Worm (Caenorhabditis elegans) whole organism, L4 larva: ENCODE data around the gene R13H4.7.
A peak's percentile ranks its signal among the peaks of the same experiment; 100 is the strongest.
"Not testable (repeated sequence)": the region's sequence is repeated elsewhere in the genome, so short reads cannot be mapped to it uniquely, and the experiment has no call there.

Experiments used
- F10B5.3 ChIP-seq: sonication (generic microtip); optimal IDR thresholded peaks from 2 replicates; lab custom pipeline; 2016; ENCODE audit warnings: mild to moderate bottlenecking, missing genetic modification characterization, missing compliant biosample characterization
- R02D3.7 ChIP-seq: fragments of 150-350 bp; sonication (generic microtip); optimal IDR thresholded peaks from 3 replicates; lab custom pipeline; 2014; ENCODE audit warnings: missing biosample characterization, missing genetic modification characterization
- T26A8.4 ChIP-seq: fragments of 200-800 bp; sonication (Bioruptor generic); IDR thresholded peaks from 2 replicates; pipeline ENCODE4 v1.3.6; 2022; ENCODE audit warnings: missing genetic modification characterization, missing compliant biosample characterization
- ZK546.5 ChIP-seq, 2 experiments: sonication (generic microtip); optimal IDR thresholded peaks; 2 replicates each; lab custom pipeline; 2017; ENCODE audit warnings: missing biosample characterization in 2 of 2, missing genetic modification characterization in 2 of 2
- aha-1 ChIP-seq: fragments of 150-350 bp; peaks from one replicate; lab custom pipeline; 2014; ENCODE audit warnings: missing biosample characterization, missing genetic modification characterization
- aly-2 ChIP-seq: sonication (generic microtip); optimal IDR thresholded peaks from 2 replicates; lab custom pipeline; 2018; ENCODE audit warnings: missing biosample characterization, missing genetic modification characterization
- ama-1 ChIP-seq: fragments of 150-350 bp; optimal IDR thresholded peaks from 2 replicates; lab custom pipeline; 2014; ENCODE audit warnings: inconsistent platforms, mixed read lengths
- arid-1 ChIP-seq: fragments of 200-800 bp; sonication (Bioruptor generic); conservative IDR thresholded peaks from 2 replicates; pipeline ENCODE4 v1.3.6; 2022; ENCODE audit warnings: missing genetic modification reagents, missing genetic modification characterization, missing compliant biosample characterization
- attf-4 ChIP-seq: sonication (generic microtip); optimal IDR thresholded peaks from 3 replicates; lab custom pipeline; 2017; ENCODE audit warnings: missing biosample characterization, missing genetic modification characterization
- ceh-82 ChIP-seq: sonication (generic microtip); optimal IDR thresholded peaks from 2 replicates; lab custom pipeline; 2017; ENCODE audit warnings: missing biosample characterization, missing genetic modification characterization
- ces-1 ChIP-seq: fragments of 150-350 bp; sonication (generic microtip); optimal IDR thresholded peaks from 4 replicates; lab custom pipeline; 2014; ENCODE audit warnings: missing biosample characterization, missing genetic modification reagents, missing genetic modification characterization
- ctbp-1 ChIP-seq: fragments of 200-800 bp; sonication (Bioruptor generic); IDR thresholded peaks from 2 replicates; pipeline ENCODE4 v1.3.6; 2022; ENCODE audit warnings: missing genetic modification reagents, missing genetic modification characterization, missing compliant biosample characterization
- daf-16 ChIP-seq, 3 experiments: sonication (generic microtip); optimal IDR thresholded peaks; 2 replicates each; lab custom pipeline; 2016 to 2017; ENCODE audit warnings: missing genetic modification characterization in 3 of 3, missing genetic modification reagents in 3 of 3, mild to moderate bottlenecking in 2 of 3, missing compliant biosample characterization in 2 of 3, missing biosample characterization in 1 of 3, moderate library complexity in 1 of 3
- dmd-6 ChIP-seq: fragments of 200-800 bp; sonication (Bioruptor generic); IDR thresholded peaks from 2 replicates; pipeline ENCODE4 v1.3.6; 2022; ENCODE audit warnings: missing genetic modification reagents, missing genetic modification characterization, missing compliant biosample characterization
- dmd-8 ChIP-seq: fragments of 200-800 bp; sonication (Bioruptor generic); IDR thresholded peaks from 2 replicates; pipeline ENCODE4 v1.3.6; 2022; ENCODE audit warnings: missing genetic modification characterization, missing compliant biosample characterization
- dpl-1 ChIP-seq: fragments of 150-350 bp; optimal IDR thresholded peaks from 2 replicates; lab custom pipeline; 2014; ENCODE audit warnings: missing biosample characterization, missing genetic modification reagents, missing genetic modification characterization
- duxl-1 ChIP-seq: sonication (generic microtip); optimal IDR thresholded peaks from 2 replicates; lab custom pipeline; 2016; ENCODE audit warnings: mild to moderate bottlenecking, missing genetic modification characterization, moderate library complexity, missing compliant biosample characterization; ENCODE audit not compliant: poor library complexity
- dve-1 ChIP-seq: sonication (generic microtip); optimal IDR thresholded peaks from 2 replicates; lab custom pipeline; 2017; ENCODE audit warnings: antibody characterized with exemption, mild to moderate bottlenecking, missing genetic modification characterization, missing compliant biosample characterization; ENCODE audit not compliant: insufficient read depth
- egl-43 ChIP-seq: fragments of 200-800 bp; sonication (Bioruptor generic); IDR thresholded peaks from 2 replicates; pipeline ENCODE4 v1.3.6; 2022; ENCODE audit warnings: missing genetic modification reagents, missing genetic modification characterization, missing compliant biosample characterization
- hif-1 ChIP-seq, 2 experiments: sonication (generic microtip); optimal IDR thresholded peaks; 2 replicates each; lab custom pipeline; 2016 to 2017; ENCODE audit warnings: missing compliant biosample characterization in 2 of 2, missing genetic modification characterization in 2 of 2, missing genetic modification reagents in 2 of 2, missing genotype in 2 of 2, mild to moderate bottlenecking in 1 of 2
- jun-1 ChIP-seq: fragments of 150-350 bp; optimal IDR thresholded peaks from 2 replicates; lab custom pipeline; 2014; ENCODE audit warnings: missing biosample characterization, missing genetic modification reagents, missing genetic modification characterization
- lin-1 ChIP-seq: fragments of 200-800 bp; sonication (Bioruptor generic); IDR thresholded peaks from 2 replicates; pipeline ENCODE4 v1.3.6; 2022; ENCODE audit warnings: missing genetic modification reagents, missing genetic modification characterization, missing compliant biosample characterization
- lin-38 ChIP-seq: fragments of 200-800 bp; sonication (Bioruptor generic); IDR thresholded peaks from 2 replicates; pipeline ENCODE4 v1.3.6; 2022; ENCODE audit warnings: missing genetic modification reagents, missing genetic modification characterization, missing compliant biosample characterization
- lsy-2 ChIP-seq, 2 experiments: fragments of 150-350 bp in 1 of 2; sonication (generic microtip) in 1 of 2; optimal IDR thresholded peaks; 2 replicates each; lab custom pipeline; 2014 to 2017; ENCODE audit warnings: missing biosample characterization in 2 of 2, missing genetic modification characterization in 2 of 2
- madf-5 ChIP-seq, 2 experiments: fragments of 200-800 bp; sonication (Bioruptor generic); IDR thresholded peaks; 2 replicates each; pipeline ENCODE4 v1.3.6; 2022; ENCODE audit warnings: missing compliant biosample characterization in 2 of 2, missing genetic modification characterization in 2 of 2
- mxl-2 ChIP-seq: fragments of 200-800 bp; sonication (Bioruptor generic); conservative IDR thresholded peaks from 2 replicates; pipeline ENCODE4 v1.3.6; 2022; ENCODE audit warnings: missing genetic modification reagents, missing genetic modification characterization, missing compliant biosample characterization
- nhr-10 ChIP-seq: fragments of 150-350 bp; optimal IDR thresholded peaks from 2 replicates; lab custom pipeline; 2014; ENCODE audit warnings: missing biosample characterization, missing genetic modification characterization
- nhr-102 ChIP-seq: sonication (generic microtip); optimal IDR thresholded peaks from 2 replicates; lab custom pipeline; 2016; ENCODE audit warnings: mild to moderate bottlenecking, missing genetic modification characterization, moderate library complexity, missing compliant biosample characterization
- nhr-25 ChIP-seq: sonication (generic microtip); optimal IDR thresholded peaks from 2 replicates; lab custom pipeline; 2017; ENCODE audit warnings: missing genetic modification characterization, mild to moderate bottlenecking, missing compliant biosample characterization, antibody characterized with exemption, moderate library complexity, borderline replicate concordance; ENCODE audit not compliant: insufficient read depth
- nhr-28 ChIP-seq: fragments of 150-350 bp; optimal IDR thresholded peaks from 2 replicates; lab custom pipeline; 2014; ENCODE audit warnings: missing biosample characterization, missing genetic modification characterization
- nhr-6 ChIP-seq: fragments of 150-350 bp; optimal IDR thresholded peaks from 2 replicates; lab custom pipeline; 2014; ENCODE audit warnings: missing biosample characterization, missing genetic modification characterization
- pha-4 ChIP-seq, 2 experiments: fragments of 150-350 bp in 1 of 2; fragments of 200-800 bp in 1 of 2; sonication (Bioruptor generic) in 1 of 2; IDR thresholded peaks in 1 of 2; optimal IDR thresholded peaks in 1 of 2; 2 replicates each; pipeline versions ENCODE4 v1.3.6 to Lab custom; 2014 to 2022; ENCODE audit warnings: missing genetic modification characterization in 2 of 2, missing genetic modification reagents in 2 of 2, missing biosample characterization in 1 of 2, missing compliant biosample characterization in 1 of 2
- php-3 ChIP-seq: fragments of 200-800 bp; sonication (Bioruptor generic); IDR thresholded peaks from 2 replicates; pipeline ENCODE4 v1.3.6; 2022; ENCODE audit warnings: missing genetic modification reagents, missing genetic modification characterization, missing compliant biosample characterization
- rbr-2 ChIP-seq: sonication (generic microtip); optimal IDR thresholded peaks from 2 replicates; lab custom pipeline; 2016; ENCODE audit warnings: missing genotype, missing genetic modification characterization, missing compliant biosample characterization
- skn-1 ChIP-seq: fragments of 150-350 bp; optimal IDR thresholded peaks from 2 replicates; lab custom pipeline; 2014; ENCODE audit warnings: missing biosample characterization, missing genetic modification characterization
- spr-1 ChIP-seq: sonication (generic microtip); optimal IDR thresholded peaks from 2 replicates; lab custom pipeline; 2016; ENCODE audit warnings: mild to moderate bottlenecking, missing genetic modification characterization, missing compliant biosample characterization
- spr-3 ChIP-seq: fragments of 200-800 bp; sonication (Bioruptor generic); optimal IDR thresholded peaks from 2 replicates; lab custom pipeline; 2018; ENCODE audit warnings: mild to moderate bottlenecking, missing genetic modification characterization, missing compliant biosample characterization
- tag-97 ChIP-seq: fragments of 200-800 bp; sonication (Bioruptor generic); IDR thresholded peaks from 2 replicates; pipeline ENCODE4 v1.3.6; 2022; ENCODE audit warnings: missing genetic modification characterization, missing compliant biosample characterization
- tra-1 ChIP-seq: fragments of 200-800 bp; sonication (Bioruptor generic); IDR thresholded peaks from 2 replicates; pipeline ENCODE4 v1.3.6; 2022; ENCODE audit warnings: missing genetic modification reagents, missing genetic modification characterization, missing compliant biosample characterization
- unc-130 ChIP-seq: sonication (generic microtip); optimal IDR thresholded peaks from 2 replicates; lab custom pipeline; 2016; ENCODE audit warnings: missing genetic modification reagents, missing genetic modification characterization, missing compliant biosample characterization
- unc-62 ChIP-seq, 3 experiments: fragments of 150-350 bp in 1 of 3; sonication (generic microtip); optimal IDR thresholded peaks in 2 of 3; peaks in 1 of 3; 1 replicate in 1 of 3; 2 replicates in 2 of 3; lab custom pipeline; 2014 to 2017; ENCODE audit warnings: missing biosample characterization in 3 of 3, missing genetic modification characterization in 3 of 3, missing genetic modification reagents in 3 of 3, missing genotype in 1 of 3
- zfp-2 ChIP-seq: sonication (generic microtip); optimal IDR thresholded peaks from 2 replicates; lab custom pipeline; 2016; ENCODE audit warnings: mild to moderate bottlenecking, missing genetic modification characterization, missing compliant biosample characterization
- zip-2 ChIP-seq: fragments of 150-350 bp; optimal IDR thresholded peaks from 2 replicates; lab custom pipeline; 2014; ENCODE audit warnings: missing biosample characterization, missing genetic modification characterization

Gene R13H4.7

ce11 chrV:11823978-11824377 is 44.1 kb downstream of the R13H4.7 start (continued):
- TF ChIP-seq php-3: peak; percentile 91
- TF ChIP-seq hif-1 (tag; optimal IDR thresholded peaks at IDR 0.05; lab: Kevin White, UChicago): peak; percentile 77 to 98
- TF ChIP-seq arid-1: no peak
- TF ChIP-seq unc-62 (GFP tag; optimal IDR thresholded peaks at IDR 0.05 in 1 of 2; lab: Kevin White, UChicago): peak in 1 of 2 experiments; percentile 93
- no peak for TF ChIP-seq unc-62 (tag; optimal IDR thresholded peaks at IDR 0.05; lab: Kevin White, UChicago)
- peak; percentile 69 for TF ChIP-seq nhr-6 (tag; lab: Kevin White, UChicago)
- no peak for TF ChIP-seq dmd-8 (GFP tag; lab: Robert Waterston, UW)
- TF ChIP-seq jun-1 (tag; lab: Kevin White, UChicago): peak; percentile 20
- no peak for TF ChIP-seq ctbp-1 (GFP tag; lab: Robert Waterston, UW)
- peak; percentile 72 for TF ChIP-seq T26A8.4 (GFP tag; lab: Robert Waterston, UW)
- peak; percentile 98 for TF ChIP-seq nhr-10 (tag; lab: Kevin White, UChicago)
- TF ChIP-seq nhr-102: peak; percentile 60
- no peak; the same call in 1 of the 2 replicates for TF ChIP-seq pha-4 (GFP tag; IDR thresholded peaks at IDR 0.05; lab: Robert Waterston, UW)
- peak; percentile 54 for TF ChIP-seq pha-4 (tag; optimal IDR thresholded peaks at IDR 0.05; lab: Kevin White, UChicago)
- TF ChIP-seq egl-43 (GFP tag; lab: Robert Waterston, UW): no peak
- TF ChIP-seq attf-4 (tag; lab: Kevin White, UChicago): no peak
- TF ChIP-seq lin-1 (GFP tag; lab: Robert Waterston, UW): peak; percentile 72; the same call in 1 of the 2 replicates
- TF ChIP-seq aha-1 (tag; lab: Kevin White, UChicago): peak; percentile 99
- TF ChIP-seq nhr-25 (tag; lab: Kevin White, UChicago): no peak
- peak; percentile 35 for TF ChIP-seq dpl-1 (GFP tag; lab: Kevin White, UChicago)
- no peak for TF ChIP-seq zip-2 (tag; lab: Kevin White, UChicago)
- no peak for TF ChIP-seq ces-1 (GFP tag; lab: Kevin White, UChicago)

ce11 chrV:11823125-11823833 is 44.8 kb downstream of the R13H4.7 start:
- not testable (repeated sequence) for TF ChIP-seq daf-16 (GFP tag; optimal IDR thresholded peaks at IDR 0.05; lab: Kevin White, UChicago)
- TF ChIP-seq daf-16 (tag; optimal IDR thresholded peaks at IDR 0.05; lab: Kevin White, UChicago) (peak; percentile 34), dve-1 (peak; percentile 63), ama-1 (peak; percentile 0), lin-38 (0 out of 2 replicates have a peak, but pooled peaks have one; percentile 22), dmd-6 (GFP tag; lab: Robert Waterston, UW) (peak; percentile 41), nhr-28 (tag; lab: Kevin White, UChicago) (peak; percentile 62)
- TF ChIP-seq, all 104 proteins: peak for 6; not testable (repeated sequence) for 98

- TF ChIP-seq ceh-82 (tag; lab: Kevin White, UChicago): no peak
- no peak for TF ChIP-seq skn-1 (tag; lab: Kevin White, UChicago)
- TF ChIP-seq mxl-2: no peak
- TF ChIP-seq tag-97 (GFP tag; lab: Robert Waterston, UW): no peak
- TF ChIP-seq nhr-6 (tag; lab: Kevin White, UChicago): peak; percentile 47
- TF ChIP-seq tra-1: no peak
- no peak for TF ChIP-seq nhr-102
- TF ChIP-seq egl-43 (GFP tag; lab: Robert Waterston, UW): no peak
- no peak for TF ChIP-seq duxl-1 (tag; lab: Kevin White, UChicago)
- TF ChIP-seq spr-1: no peak
- TF ChIP-seq R02D3.7 (tag; lab: Kevin White, UChicago): no peak
- TF ChIP-seq lsy-2 (tag; optimal IDR thresholded peaks at IDR 0.05; lab: Kevin White, UChicago): peak in 1 of 2 experiments; percentile 51
- TF ChIP-seq zfp-2: no peak
- no peak for TF ChIP-seq ZK546.5 (tag; optimal IDR thresholded peaks at IDR 0.05; lab: Kevin White, UChicago)
- no peak for TF ChIP-seq rbr-2 (tag; lab: Kevin White, UChicago)
- peak; percentile 84 for TF ChIP-seq nhr-28 (tag; lab: Kevin White, UChicago)
- no peak for TF ChIP-seq ctbp-1 (GFP tag; lab: Robert Waterston, UW)
- no peak for TF ChIP-seq dmd-8 (GFP tag; lab: Robert Waterston, UW)
- no peak for TF ChIP-seq unc-130 (GFP tag; lab: Kevin White, UChicago)
- TF ChIP-seq spr-3 (GFP tag; lab: Kevin White, UChicago): no peak
- TF ChIP-seq dve-1: peak; percentile 76
- TF ChIP-seq jun-1 (tag; lab: Kevin White, UChicago): no peak
- TF ChIP-seq madf-5 (GFP tag; IDR thresholded peaks at IDR 0.05; lab: Robert Waterston, UW): no peak
- no peak for TF ChIP-seq F10B5.3
- TF ChIP-seq aly-2 (tag; lab: Kevin White, UChicago): no peak
- 0 out of 2 replicates have a peak, but pooled peaks have one; percentile 12 for TF ChIP-seq lin-1 (GFP tag; lab: Robert Waterston, UW)
Observed at ce11 chrV:11822461-11822939, 45.5 kb downstream of the R13H4.7 start, which contains the start of gene pyc-1. TSS of gene pyc-1 (minus strand) at chrV:11822529.
